Worm (Caenorhabditis elegans): ENCODE measurements around the gene sre-3.

The sre-3 gene

ce11 chrII:7385442-7385841, at the start of gene sre-3:
Gene sre-3, plus strand, starts transcription at chrII:7385742.
- TF ChIP-seq ztf-4 (tag; optimal IDR thresholded peaks at IDR 0.05) (no peak), ama-1 (optimal IDR thresholded peaks at IDR 0.05) (no peak), hlh-17 (GFP tag; optimal IDR thresholded peaks at IDR 0.05; ENCODE audit: borderline replicate concordance) (no peak), unc-130 (tag; optimal IDR thresholded peaks at IDR 0.05) (no peak), ceh-63 (GFP tag; optimal IDR thresholded peaks at IDR 0.05) (no peak), C04F5.9 (tag; optimal IDR thresholded peaks at IDR 0.05) (no peak)

DNA sequence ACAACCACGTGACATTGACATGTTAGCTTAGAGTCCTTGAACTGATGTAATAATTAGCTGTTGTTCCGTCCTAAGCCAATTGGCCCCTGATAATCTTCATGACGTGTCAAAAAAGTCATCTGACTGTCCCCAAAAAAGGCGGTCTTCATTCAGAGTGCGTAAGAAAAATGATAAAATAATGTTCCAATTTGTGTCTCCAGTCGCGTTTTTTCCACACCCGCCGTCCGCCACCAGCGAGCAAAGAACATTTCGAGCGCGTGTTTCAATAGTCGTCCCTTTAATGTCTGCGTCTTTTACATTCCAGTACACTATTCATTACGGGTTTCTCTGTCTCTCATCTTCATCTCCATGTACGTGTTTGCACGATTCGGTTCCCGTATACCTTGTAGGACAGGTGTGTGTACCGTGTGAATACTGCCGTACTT, 48.1 kb upstream of the sre-3 start:
- TF ChIP-seq lsy-2 (tag; optimal IDR thresholded peaks at IDR 0.05) (peak; percentile 46 to 78), nhr-77 (tag; optimal IDR thresholded peaks at IDR 0.05) (peak; percentile 27), dpl-1 (GFP tag; optimal IDR thresholded peaks at IDR 0.05) (peak in 2 of 3 experiments; percentile 10 to 31), mdl-1 (tag; optimal IDR thresholded peaks at IDR 0.05) (peak in 1 of 2 experiments; percentile 94), irx-1 (tag; optimal IDR thresholded peaks at IDR 0.05) (peak; percentile 59), vab-15 (tag; optimal IDR thresholded peaks at IDR 0.05) (no peak), unc-30 (tag; optimal IDR thresholded peaks at IDR 0.05) (no peak), nhr-20 (tag; optimal IDR thresholded peaks at IDR 0.05) (peak; percentile 95), sup-37 (GFP tag; optimal IDR thresholded peaks at IDR 0.05) (no peak), nhr-11 (tag; optimal IDR thresholded peaks at IDR 0.05) (no peak), ztf-4 (tag; optimal IDR thresholded peaks at IDR 0.05) (peak; percentile 68), hpl-2 (GFP tag; optimal IDR thresholded peaks at IDR 0.05) (no peak), fkh-10 (GFP tag; optimal IDR thresholded peaks at IDR 0.05) (no peak), lin-13 (GFP tag; optimal IDR thresholded peaks at IDR 0.05) (peak; percentile 48), grh-1 (GFP tag; IDR thresholded peaks at IDR 0.05) (peak; percentile 72), efl-1 (optimal IDR thresholded peaks at IDR 0.05) (peak; percentile 39 to 44), efl-1 (GFP tag; optimal IDR thresholded peaks at IDR 0.05 in 1 of 2) (peak in 1 of 2 experiments; percentile 17), fkh-8 (tag; optimal IDR thresholded peaks at IDR 0.05) (peak; percentile 59), zip-4 (GFP tag; optimal IDR thresholded peaks at IDR 0.05) (peak; percentile 24), nhr-84 (tag; optimal IDR thresholded peaks at IDR 0.05) (no peak), lin-39 (tag; optimal IDR thresholded peaks at IDR 0.05) (no peak), blmp-1 (tag; optimal IDR thresholded peaks at IDR 0.05) (peak; percentile 81), tbx-2 (tag; optimal IDR thresholded peaks at IDR 0.05) (peak; percentile 78), efl-3 (GFP tag; optimal IDR thresholded peaks at IDR 0.05) (no peak), unc-130 (tag; optimal IDR thresholded peaks at IDR 0.05) (peak; percentile 84), nhr-12 (tag; optimal IDR thresholded peaks at IDR 0.05) (no peak), snpc-4 (tag; optimal IDR thresholded peaks at IDR 0.05) (no peak), nhr-47 (tag; optimal IDR thresholded peaks at IDR 0.05) (peak; percentile 82), Y116A8C.19 (tag; optimal IDR thresholded peaks at IDR 0.05; ENCODE audit: borderline replicate concordance) (no peak), nhr-19 (GFP tag; conservative IDR thresholded peaks at IDR 0.05) (peak; percentile 91), lin-14 (GFP tag; optimal IDR thresholded peaks at IDR 0.05) (peak; percentile 95), ceh-8 (GFP tag; optimal IDR thresholded peaks at IDR 0.05) (peak; percentile 21), nhr-237 (tag; optimal IDR thresholded peaks at IDR 0.05) (peak; percentile 45), fos-1 (tag; optimal IDR thresholded peaks at IDR 0.05) (peak; percentile 15), elt-2 (tag; optimal IDR thresholded peaks at IDR 0.05) (peak; percentile 89), dsc-1 (tag; optimal IDR thresholded peaks at IDR 0.05) (peak; percentile 97), mef-2 (tag; optimal IDR thresholded peaks at IDR 0.05) (no peak), ceh-82 (tag; optimal IDR thresholded peaks at IDR 0.05) (peak in 2 of 3 experiments; percentile 23 to 49), snu-23 (GFP tag; optimal IDR thresholded peaks at IDR 0.05) (peak; percentile 83), nhr-28 (tag; optimal IDR thresholded peaks at IDR 0.05) (no peak), ets-5 (GFP tag; IDR thresholded peaks at IDR 0.05) (no peak), pax-3 (tag; optimal IDR thresholded peaks at IDR 0.05) (peak; percentile 72), lin-15B (tag; optimal IDR thresholded peaks at IDR 0.05) (no peak), sox-4 (tag; optimal IDR thresholded peaks at IDR 0.05) (peak; percentile 36), nhr-85 (tag) (peak; percentile 99), xbp-1 (tag; optimal IDR thresholded peaks at IDR 0.05) (peak; percentile 74), skn-1 (tag; optimal IDR thresholded peaks at IDR 0.05) (no peak), jun-1 (tag; optimal IDR thresholded peaks at IDR 0.05) (peak; percentile 57)

Data from whole organism, L1 larva.